Fruit fly (Drosophila melanogaster) whole organism, wandering third instar larva: Measurements from ENCODE around the gene ZnT35C.

Experiments used
- Abd-B ChIP-seq: fragments of >200 bp; optimal IDR thresholded peaks from 2 replicates; lab custom pipeline; 2017; ENCODE audit warnings: missing biosample characterization, missing genetic modification characterization
- Dfd ChIP-seq: fragments of >200 bp; optimal IDR thresholded peaks from 2 replicates; lab custom pipeline; 2017; ENCODE audit warnings: missing biosample characterization, missing genetic modification characterization
- Hnf4 ChIP-seq: fragments of 200-800 bp; sonication (Bioruptor generic); optimal IDR thresholded peaks from 2 replicates; lab custom pipeline; 2016; ENCODE audit warnings: missing biosample characterization, mild to moderate bottlenecking, missing genetic modification characterization
- Hr83 ChIP-seq: fragments of 200-300 bp; sonication (Bioruptor generic); optimal IDR thresholded peaks from 2 replicates; lab custom pipeline; 2016; ENCODE audit warnings: missing biosample characterization, mild to moderate bottlenecking, missing genetic modification characterization, moderate library complexity; ENCODE audit not compliant: poor library complexity, severe bottlenecking
- Mio ChIP-seq: sonication (Bioruptor generic); optimal IDR thresholded peaks from 2 replicates; lab custom pipeline; 2016; ENCODE audit warnings: missing biosample characterization, missing genetic modification characterization
- N ChIP-seq: fragments of >200 bp; optimal IDR thresholded peaks from 2 replicates; lab custom pipeline; 2018; ENCODE audit warnings: missing biosample characterization, missing external identifiers, missing genetic modification characterization
- Vsx2 ChIP-seq: fragments of 200-300, 225-300 bp; sonication (Bioruptor generic); optimal IDR thresholded peaks from 2 replicates; lab custom pipeline; 2018; ENCODE audit warnings: missing biosample characterization, missing genetic modification characterization; ENCODE audit not compliant: partially characterized antibody
- br ChIP-seq: fragments of 200-800 bp; sonication (Bioruptor generic); optimal IDR thresholded peaks from 2 replicates; lab custom pipeline; 2016; ENCODE audit warnings: missing biosample characterization, missing genetic modification characterization
- brk ChIP-seq: fragments of 200-800 bp; sonication (Bioruptor generic); optimal IDR thresholded peaks from 2 replicates; lab custom pipeline; 2016; ENCODE audit warnings: missing biosample characterization, mild to moderate bottlenecking, missing genetic modification characterization
- pan ChIP-seq: fragments of >200 bp; optimal IDR thresholded peaks from 2 replicates; lab custom pipeline; 2017
- sv ChIP-seq: fragments of 200-800 bp; sonication (Bioruptor generic); optimal IDR thresholded peaks from 3 replicates; lab custom pipeline; 2016; ENCODE audit warnings: missing biosample characterization, missing genetic modification characterization
- usp ChIP-seq: fragments of >200 bp; optimal IDR thresholded peaks from 2 replicates; lab custom pipeline; 2017; ENCODE audit warnings: missing biosample characterization, missing genetic modification characterization

DNA sequence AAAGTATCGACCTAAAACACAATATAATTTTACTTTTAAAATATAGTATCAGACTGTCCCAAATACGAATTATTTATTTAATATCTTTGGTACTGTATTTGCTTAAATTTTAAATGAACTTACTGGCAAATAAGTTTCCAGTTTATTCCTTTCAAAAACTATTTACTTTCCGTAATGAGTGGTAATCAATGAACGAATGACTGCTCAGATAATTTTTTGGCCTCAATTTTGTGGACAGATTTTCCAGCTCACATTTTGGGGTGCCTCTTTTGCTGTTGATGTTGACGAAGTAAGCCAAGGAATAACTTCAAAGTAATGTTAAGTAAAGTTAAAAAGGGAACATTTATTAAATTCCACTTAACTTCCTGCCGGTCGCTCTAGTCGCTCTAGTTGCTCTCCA is 32.6 kb downstream of the ZnT35C start, which contains the start of gene CG43230:
- no peak for TF ChIP-seq Abd-B (GFP tag; lab: Kevin White, UChicago)
- no peak for TF ChIP-seq br
- TF ChIP-seq Vsx2 (GFP tag; lab: Kevin White, UChicago) = no peak
- no peak for TF ChIP-seq Hnf4 (GFP tag; lab: Kevin White, UChicago)
- no peak for TF ChIP-seq Mio (GFP tag; lab: Kevin White, UChicago)
- TF ChIP-seq Hr83 (GFP tag; lab: Kevin White, UChicago) = no peak
- no peak for TF ChIP-seq sv
- TF ChIP-seq N = no peak
- no peak for TF ChIP-seq Dfd (GFP tag; lab: Kevin White, UChicago)
- TF ChIP-seq brk (GFP tag; lab: Kevin White, UChicago) = no peak
- TF ChIP-seq usp (GFP tag; lab: Kevin White, UChicago) = no peak
- TF ChIP-seq pan (lab: Kevin White, UChicago) = no peak
